Fruit fly (Drosophila melanogaster): ENCODE data around the gene CG18231.

CG18231 gene

DNA sequence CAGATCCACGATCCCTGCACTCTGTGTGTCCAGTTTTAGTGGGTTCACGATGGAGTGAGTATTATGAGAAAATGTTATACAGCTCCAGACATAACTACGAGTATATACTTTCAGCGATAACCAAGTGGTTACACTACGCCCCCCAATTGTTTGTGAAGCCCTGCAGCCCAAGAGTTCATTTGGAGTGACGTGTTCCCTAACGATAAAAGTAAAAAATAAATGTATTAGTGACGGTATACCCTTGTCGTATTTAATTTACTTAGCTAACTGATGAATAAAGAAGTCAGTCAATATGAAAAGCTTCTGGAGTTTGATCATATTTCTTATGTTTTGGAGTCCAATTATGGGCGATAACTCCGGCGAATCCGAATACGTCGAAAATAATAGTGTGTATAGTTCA, at the start of gene CG18231:
Gene CG18231 (plus strand): TSS at position 301 of the 400 bp plus-strand sequence.
- no peak for TF ChIP-seq CG17801 (GFP tag; optimal IDR thresholded peaks at IDR 0.05; ENCODE audit: partially characterized antibody)

dm6 chr3L:18559958-18560357, 47.3 kb upstream of the CG18231 start, which contains the start of gene AstC-R1:
AstC-R1 (plus strand) TSS chr3L:18560258.
- no peak for TF ChIP-seq CG17801 (GFP tag; optimal IDR thresholded peaks at IDR 0.05; ENCODE audit: partially characterized antibody)

DNA sequence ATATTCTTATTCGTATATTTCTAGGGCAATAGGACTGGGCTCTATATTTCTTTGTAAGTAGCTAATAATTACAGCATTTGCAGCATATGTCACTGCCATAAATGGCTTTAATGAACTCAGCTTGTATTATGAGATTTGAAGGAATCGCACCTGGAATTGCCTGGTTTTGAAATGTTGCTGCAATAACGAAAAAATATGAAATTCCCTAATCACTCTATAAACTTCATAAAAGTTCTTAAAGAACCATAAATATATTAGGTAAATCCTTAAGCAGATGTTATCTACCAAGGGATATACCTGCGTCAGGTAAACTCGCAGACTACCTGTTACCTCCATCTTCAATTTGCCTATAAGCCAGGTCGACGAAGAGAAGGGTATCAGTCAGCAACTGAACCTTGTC, 18.9 kb upstream of the CG18231 start, which contains the start of gene CG7271:
Gene CG7271 (plus strand): TSS at position 373 of the 400 bp plus-strand sequence.
- TF ChIP-seq CG17801 (GFP tag; optimal IDR thresholded peaks at IDR 0.05; ENCODE audit: partially characterized antibody) = no peak

DNA sequence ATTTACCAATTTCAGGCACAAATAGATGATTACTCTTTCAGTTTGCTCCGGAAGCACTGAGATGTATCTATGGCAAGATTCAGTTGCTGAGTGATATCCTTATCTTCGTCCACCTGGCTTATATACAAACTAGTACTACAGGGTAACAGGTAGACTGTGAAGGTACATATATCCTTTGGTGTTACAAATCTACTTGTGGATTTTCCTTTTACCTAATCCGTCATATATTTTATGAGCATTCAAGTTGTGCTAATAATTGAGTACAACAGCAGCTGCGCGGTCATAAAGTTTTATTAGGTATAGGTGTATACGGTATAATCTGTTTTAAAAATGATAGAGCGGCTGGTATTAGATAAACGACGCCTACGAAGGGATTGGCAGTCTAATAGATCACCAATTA, 13.6 kb upstream of the CG18231 start, which contains the start of gene term:
Gene term (minus strand): TSS at position 101 of the 400 bp plus-strand sequence.
- TF ChIP-seq CG17801 (GFP tag; optimal IDR thresholded peaks at IDR 0.05; ENCODE audit: partially characterized antibody) = no peak

dm6 chr3L:18603125-18603524, 4.1 kb upstream of the CG18231 start, which contains the start of gene CG18234:
CG18234 (plus strand) TSS chr3L:18603425.
- no peak for TF ChIP-seq CG17801 (GFP tag; optimal IDR thresholded peaks at IDR 0.05; ENCODE audit: partially characterized antibody)

- TF ChIP-seq CG17801 (GFP tag; optimal IDR thresholded peaks at IDR 0.05; ENCODE audit: partially characterized antibody) = no peak
Measured at dm6 chr3L:18605172-18605571, 2.1 kb upstream of the CG18231 start, which contains the start of gene CG18233. CG18233 (plus strand) TSS chr3L:18605472.

DNA sequence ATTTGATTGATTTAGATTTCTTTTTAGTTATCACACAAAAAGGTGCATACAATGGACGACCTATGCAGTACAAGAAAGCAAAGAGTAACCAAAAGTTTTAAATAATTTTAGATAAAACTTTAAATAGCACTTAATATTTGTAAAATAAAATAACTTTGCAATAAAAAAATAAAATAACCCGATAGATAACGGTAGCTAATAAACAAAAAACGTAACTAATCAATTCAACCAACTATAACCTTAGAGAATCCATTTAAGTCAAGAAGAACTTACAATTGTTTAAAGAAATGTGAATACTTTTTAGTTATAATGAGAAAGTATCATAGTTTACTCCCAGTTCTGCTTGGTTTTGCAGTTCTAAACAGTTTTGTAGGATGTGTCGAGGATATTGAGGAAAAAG, 2.1 kb downstream of the CG18231 start, which contains the start of gene CG32201:
Gene CG32201 (plus strand): TSS at position 301 of the 400 bp plus-strand sequence.
- TF ChIP-seq CG17801 (GFP tag; optimal IDR thresholded peaks at IDR 0.05; ENCODE audit: partially characterized antibody) = no peak

dm6 chr3L:18611600-18611999, 4.3 kb downstream of the CG18231 start, which contains the start of gene CG32199:
CG32199 (plus strand) TSS chr3L:18611900.
- TF ChIP-seq CG17801 (GFP tag; optimal IDR thresholded peaks at IDR 0.05; ENCODE audit: partially characterized antibody) = no peak

- peak; percentile 43 for TF ChIP-seq CG17801 (GFP tag; optimal IDR thresholded peaks at IDR 0.05; ENCODE audit: partially characterized antibody)
Measured at dm6 chr3L:18617893-18618577, 10.8 kb downstream of the CG18231 start, which contains the start of the genes CG13380 and CG4174. CG13380 (minus strand) TSS chr3L:18617943. CG4174 (minus strand) TSS chr3L:18617943.

- no peak for TF ChIP-seq CG17801 (GFP tag; optimal IDR thresholded peaks at IDR 0.05; ENCODE audit: partially characterized antibody)
Measured at dm6 chr3L:18620988-18621734, 13.9 kb downstream of the CG18231 start.

DNA sequence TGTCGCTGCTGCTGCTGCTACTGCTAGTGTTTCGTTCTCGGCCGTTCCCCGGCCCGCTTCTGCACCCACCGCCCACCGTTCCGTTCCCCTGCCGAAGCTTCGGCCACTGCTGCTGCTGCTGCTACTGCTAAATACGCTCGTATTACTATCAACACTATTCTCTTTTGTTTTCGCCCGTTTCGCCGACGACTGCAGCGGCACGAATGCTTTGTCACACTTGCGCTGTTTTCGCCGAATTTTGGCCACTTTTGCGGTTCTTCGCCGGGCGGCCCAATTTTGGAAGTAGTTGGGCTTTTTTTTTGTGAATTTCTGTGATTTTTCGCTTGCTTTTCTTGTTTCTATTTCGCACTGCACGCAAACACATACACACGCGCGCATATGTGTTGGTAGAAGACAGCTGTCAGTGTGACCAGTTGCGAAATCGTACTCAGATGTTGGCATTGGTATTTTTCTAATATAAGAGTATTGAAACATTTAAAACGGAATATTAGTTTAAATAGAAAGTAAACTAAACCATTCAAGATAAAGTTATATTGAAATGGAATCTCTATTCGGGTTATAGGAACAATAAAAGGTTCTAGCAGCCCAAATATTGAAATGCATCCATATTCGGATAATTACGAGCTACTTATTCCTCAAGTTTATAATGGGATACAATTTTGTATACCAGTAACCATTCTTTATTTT, 14.6 kb downstream of the CG18231 start, which contains the start of gene not:
Gene not (minus strand): TSS at position 395 of the 687 bp plus-strand sequence.
- no peak for TF ChIP-seq CG17801 (GFP tag; optimal IDR thresholded peaks at IDR 0.05; ENCODE audit: partially characterized antibody)

DNA sequence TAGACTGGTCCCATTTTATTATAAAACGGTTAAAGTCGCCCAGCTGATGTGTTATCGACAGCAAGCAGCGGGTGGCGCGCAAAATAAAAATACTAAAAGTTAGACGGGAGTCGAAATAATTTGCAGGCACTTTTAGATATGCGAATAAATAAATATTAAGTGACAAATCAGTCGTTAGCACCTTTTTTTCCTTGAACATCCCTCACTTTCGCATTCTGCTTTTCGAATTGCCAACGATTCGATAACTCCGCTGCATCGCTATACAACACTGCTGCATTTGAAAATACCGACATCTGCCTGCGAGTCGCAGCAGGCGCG, 15.1 kb downstream of the CG18231 start, which contains the start of gene bora:
Gene bora (plus strand): TSS at position 271 of the 318 bp plus-strand sequence.
- TF ChIP-seq CG17801 (GFP tag; optimal IDR thresholded peaks at IDR 0.05; ENCODE audit: partially characterized antibody) = no peak

- peak; percentile 57 for TF ChIP-seq CG17801 (GFP tag; optimal IDR thresholded peaks at IDR 0.05; ENCODE audit: partially characterized antibody)
Measured at dm6 chr3L:18625786-18626185, 18.5 kb downstream of the CG18231 start, which contains the start of gene MYPT-75D. MYPT-75D (plus strand) TSS chr3L:18625959.

- no peak for TF ChIP-seq CG17801 (GFP tag; optimal IDR thresholded peaks at IDR 0.05; ENCODE audit: partially characterized antibody)
Measured at dm6 chr3L:18626451-18627079, 19.3 kb downstream of the CG18231 start.

All from ovary, adult (tissue).